Fruit fly (Drosophila melanogaster): ENCODE measurements around the gene Met75Ca.
"Not testable (repeated sequence)": the region's sequence is repeated elsewhere in the genome, so short reads cannot be mapped to it uniquely, and the experiment has no call there.

The Met75Ca gene

dm6 chr3L:18472284-18472683, at the start of gene Met75Ca:
Met75Ca (minus strand) TSS chr3L:18472384.
- not testable (repeated sequence) for TF ChIP-seq Mnt, tj, cic (GFP tag; optimal IDR thresholded peaks at IDR 0.05)

dm6 chr3L:18502425-18502824, 30.2 kb upstream of the Met75Ca start, which contains the start of gene AstC-R2:
AstC-R2 (minus strand) TSS chr3L:18502557.
- TF ChIP-seq CG14711 (tag; optimal IDR thresholded peaks at IDR 0.05), result no peak
- TF ChIP-seq CG12768 (GFP tag; optimal IDR thresholded peaks at IDR 0.05), result no peak
- TF ChIP-seq pad (GFP tag; optimal IDR thresholded peaks at IDR 0.05), result no peak
- no peak for TF ChIP-seq CG11617 (GFP tag; optimal IDR thresholded peaks at IDR 0.05)

- TF ChIP-seq kay (GFP tag; ENCODE audit: borderline replicate concordance); Hr96 (GFP tag; optimal IDR thresholded peaks at IDR 0.05); cnc (optimal IDR thresholded peaks at IDR 0.05): not testable (repeated sequence)
Measured at dm6 chr3L:18469518-18469917, 2.7 kb downstream of the Met75Ca start, which contains the start of gene Met75Cb. Met75Cb (minus strand) TSS chr3L:18469618.

DNA sequence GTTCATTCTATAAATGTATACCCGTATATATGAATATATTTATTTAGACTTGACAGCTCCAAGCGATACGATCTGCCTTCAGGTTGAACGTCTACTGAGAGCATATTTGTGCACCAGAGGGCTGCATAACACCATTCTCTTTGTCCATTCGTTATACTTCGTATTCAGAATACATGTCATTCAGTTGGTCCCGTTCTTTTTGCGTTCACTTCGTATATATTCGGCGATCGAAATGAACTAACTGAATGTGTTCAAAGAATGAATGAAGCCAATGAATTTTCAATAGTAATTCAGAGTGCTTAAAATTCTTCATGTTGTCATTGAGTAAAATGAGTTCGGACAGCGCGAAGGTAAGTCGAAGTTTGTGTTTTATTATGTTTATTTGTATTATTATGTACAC, 9.1 kb downstream of the Met75Ca start, which contains the start of gene CG4306:
TSS of gene CG4306 (minus strand) at position 101 of the 400 bp plus-strand sequence.
- TF ChIP-seq Crg-1 (GFP tag; optimal IDR thresholded peaks at IDR 0.05) (no peak), CG14711 (tag; optimal IDR thresholded peaks at IDR 0.05) (no peak), CG5204 (GFP tag; optimal IDR thresholded peaks at IDR 0.05) (no peak), bab1 (GFP tag; optimal IDR thresholded peaks at IDR 0.05) (no peak), CG7045 (GFP tag; optimal IDR thresholded peaks at IDR 0.05) (no peak), CG33017 (tag; optimal IDR thresholded peaks at IDR 0.05) (no peak), pad (GFP tag; optimal IDR thresholded peaks at IDR 0.05) (no peak), CG1620 (GFP tag; optimal IDR thresholded peaks at IDR 0.05) (no peak), cnc (optimal IDR thresholded peaks at IDR 0.05) (no peak), Hr96 (GFP tag; optimal IDR thresholded peaks at IDR 0.05) (no peak), CG12768 (GFP tag; optimal IDR thresholded peaks at IDR 0.05) (no peak), kay (GFP tag; ENCODE audit: borderline replicate concordance) (no peak), tj (GFP tag; optimal IDR thresholded peaks at IDR 0.05) (no peak), toe (GFP tag; optimal IDR thresholded peaks at IDR 0.05) (no peak), CG11617 (GFP tag; optimal IDR thresholded peaks at IDR 0.05) (no peak)

- TF ChIP-seq kay (GFP tag; ENCODE audit: borderline replicate concordance), result no peak
- TF ChIP-seq bab1 (GFP tag; optimal IDR thresholded peaks at IDR 0.05), result peak; percentile 73
- no peak for TF ChIP-seq cic (GFP tag; optimal IDR thresholded peaks at IDR 0.05)
- TF ChIP-seq Mnt (GFP tag; optimal IDR thresholded peaks at IDR 0.05), result no peak
- no peak for TF ChIP-seq ovo (GFP tag; optimal IDR thresholded peaks at IDR 0.05)
- TF ChIP-seq CG14711 (tag; optimal IDR thresholded peaks at IDR 0.05), result peak; percentile 71
- TF ChIP-seq CG7101 (tag; optimal IDR thresholded peaks at IDR 0.05), result peak; percentile 59
- TF ChIP-seq Hr96 (GFP tag; optimal IDR thresholded peaks at IDR 0.05), result no peak
- no peak for TF ChIP-seq toe (GFP tag; optimal IDR thresholded peaks at IDR 0.05)
- TF ChIP-seq tj (GFP tag; optimal IDR thresholded peaks at IDR 0.05), result peak; percentile 23
- TF ChIP-seq CG33017 (tag; optimal IDR thresholded peaks at IDR 0.05), result peak; percentile 73
- peak; percentile 41 for TF ChIP-seq CG12768 (GFP tag; optimal IDR thresholded peaks at IDR 0.05)
- TF ChIP-seq CG7045 (GFP tag; optimal IDR thresholded peaks at IDR 0.05), result peak; percentile 56
- no peak for TF ChIP-seq Crg-1 (GFP tag; optimal IDR thresholded peaks at IDR 0.05)
- no peak for TF ChIP-seq pad (GFP tag; optimal IDR thresholded peaks at IDR 0.05)
- peak; percentile 45 for TF ChIP-seq CG11617 (GFP tag; optimal IDR thresholded peaks at IDR 0.05)
- peak; percentile 34 for TF ChIP-seq CG5204 (GFP tag; optimal IDR thresholded peaks at IDR 0.05)
- no peak for TF ChIP-seq CG1620 (GFP tag; optimal IDR thresholded peaks at IDR 0.05)
- no peak for TF ChIP-seq cnc (optimal IDR thresholded peaks at IDR 0.05)
- TF ChIP-seq Clk (GFP tag; optimal IDR thresholded peaks at IDR 0.05), result no peak
Measured at dm6 chr3L:18460987-18461403, 11.2 kb downstream of the Met75Ca start, which contains the start of gene CG32196. CG32196 (minus strand) TSS chr3L:18461024.

dm6 chr3L:18460317-18460912, 11.8 kb downstream of the Met75Ca start:
- TF ChIP-seq Crg-1 (GFP tag; optimal IDR thresholded peaks at IDR 0.05), result no peak

DNA sequence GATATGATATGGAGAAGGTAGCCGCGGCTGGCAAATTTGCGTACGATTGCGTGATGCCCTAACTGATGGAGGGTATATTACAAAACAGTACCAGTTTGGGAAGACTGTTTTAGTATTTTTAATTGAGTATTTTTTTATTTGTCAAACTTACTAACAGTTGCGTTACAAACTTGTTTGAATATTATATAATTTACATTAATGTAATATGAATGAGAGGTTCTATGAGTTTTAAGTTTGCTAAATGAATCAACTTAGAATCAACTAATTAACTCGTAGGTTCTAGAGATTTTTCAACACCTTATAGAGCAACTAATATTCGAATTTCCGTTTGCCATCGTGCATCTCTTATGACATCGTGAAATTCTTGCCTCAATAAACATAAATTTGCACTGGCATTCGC, 22.5 kb downstream of the Met75Ca start:
- TF ChIP-seq CG7045 (GFP tag; optimal IDR thresholded peaks at IDR 0.05), result no peak
- TF ChIP-seq Hr96 (GFP tag; optimal IDR thresholded peaks at IDR 0.05), result no peak
- TF ChIP-seq Crg-1 (GFP tag; optimal IDR thresholded peaks at IDR 0.05), result no peak
- no peak for TF ChIP-seq CG1620 (GFP tag; optimal IDR thresholded peaks at IDR 0.05)
- TF ChIP-seq tj (GFP tag; optimal IDR thresholded peaks at IDR 0.05), result no peak
- TF ChIP-seq CG33017 (tag; optimal IDR thresholded peaks at IDR 0.05), result no peak
- TF ChIP-seq CG14711 (tag; optimal IDR thresholded peaks at IDR 0.05), result no peak
- TF ChIP-seq toe (GFP tag; optimal IDR thresholded peaks at IDR 0.05), result no peak
- TF ChIP-seq Mnt (GFP tag; optimal IDR thresholded peaks at IDR 0.05), result no peak

Data from whole organism, adult.